Worm (Caenorhabditis elegans) whole organism, L4 larva: ENCODE measurements around the gene ppat-1.

ENCODE experiments used
- D1046.2 ChIP-seq: fragments of 200-800 bp; sonication (Bioruptor generic); IDR thresholded peaks from 2 replicates; pipeline ENCODE4 v1.3.6; 2022; ENCODE audit warnings: missing genetic modification characterization, missing compliant biosample characterization
- F37D6.2 ChIP-seq: sonication (generic microtip); optimal IDR thresholded peaks from 2 replicates; lab custom pipeline; 2016; ENCODE audit warnings: mild to moderate bottlenecking, missing genetic modification characterization, missing compliant biosample characterization
- T26A8.4 ChIP-seq: fragments of 200-800 bp; sonication (Bioruptor generic); IDR thresholded peaks from 2 replicates; pipeline ENCODE4 v1.3.6; 2022; ENCODE audit warnings: missing genetic modification characterization, missing compliant biosample characterization
- Y5F2A.4 ChIP-seq: fragments of 200-800 bp; sonication (Bioruptor generic); optimal IDR thresholded peaks from 2 replicates; lab custom pipeline; 2018; ENCODE audit warnings: mild to moderate bottlenecking, missing genetic modification characterization, missing compliant biosample characterization
- ZK546.5 ChIP-seq, 2 experiments: sonication (generic microtip); optimal IDR thresholded peaks; 2 replicates each; lab custom pipeline; 2017; ENCODE audit warnings: missing biosample characterization in 2 of 2, missing genetic modification characterization in 2 of 2
- aha-1 ChIP-seq: fragments of 150-350 bp; peaks from one replicate; lab custom pipeline; 2014; ENCODE audit warnings: missing biosample characterization, missing genetic modification characterization
- ceh-20 ChIP-seq: fragments of 200-800 bp; sonication (Bioruptor generic); IDR thresholded peaks from 2 replicates; pipeline ENCODE4 v1.3.6; 2022; ENCODE audit warnings: missing genetic modification reagents, missing genetic modification characterization, missing compliant biosample characterization
- ceh-32 ChIP-seq: sonication (generic microtip); optimal IDR thresholded peaks from 2 replicates; lab custom pipeline; 2016; ENCODE audit warnings: mild to moderate bottlenecking, missing genetic modification characterization, missing compliant biosample characterization; ENCODE audit not compliant: poor library complexity
- ceh-44 ChIP-seq: fragments of 200-800 bp; sonication (Bioruptor generic); IDR thresholded peaks from 2 replicates; pipeline ENCODE4 v1.3.6; 2022; ENCODE audit warnings: missing genetic modification reagents, missing genetic modification characterization, missing compliant biosample characterization
- ceh-62 ChIP-seq: sonication (generic microtip); optimal IDR thresholded peaks from 2 replicates; lab custom pipeline; 2017; ENCODE audit warnings: missing biosample characterization, missing genetic modification characterization
- ctbp-1 ChIP-seq: fragments of 200-800 bp; sonication (Bioruptor generic); IDR thresholded peaks from 2 replicates; pipeline ENCODE4 v1.3.6; 2022; ENCODE audit warnings: missing genetic modification reagents, missing genetic modification characterization, missing compliant biosample characterization
- daf-12 ChIP-seq: fragments of 150-350 bp; optimal IDR thresholded peaks from 2 replicates; lab custom pipeline; 2014; ENCODE audit warnings: missing biosample characterization, missing genetic modification reagents, missing genetic modification characterization
- daf-16 ChIP-seq, 3 experiments: sonication (generic microtip); optimal IDR thresholded peaks; 2 replicates each; lab custom pipeline; 2016 to 2017; ENCODE audit warnings: missing genetic modification characterization in 3 of 3, missing genetic modification reagents in 3 of 3, mild to moderate bottlenecking in 2 of 3, missing compliant biosample characterization in 2 of 3, missing biosample characterization in 1 of 3, moderate library complexity in 1 of 3
- dmd-8 ChIP-seq: fragments of 200-800 bp; sonication (Bioruptor generic); IDR thresholded peaks from 2 replicates; pipeline ENCODE4 v1.3.6; 2022; ENCODE audit warnings: missing genetic modification characterization, missing compliant biosample characterization
- dve-1 ChIP-seq: sonication (generic microtip); optimal IDR thresholded peaks from 2 replicates; lab custom pipeline; 2017; ENCODE audit warnings: antibody characterized with exemption, mild to moderate bottlenecking, missing genetic modification characterization, missing compliant biosample characterization; ENCODE audit not compliant: insufficient read depth
- fkh-10 ChIP-seq: fragments of 150-350 bp; optimal IDR thresholded peaks from 2 replicates; lab custom pipeline; 2014; ENCODE audit warnings: missing biosample characterization, missing genetic modification reagents, missing genetic modification characterization
- fos-1 ChIP-seq: fragments of 150-350 bp; optimal IDR thresholded peaks from 2 replicates; lab custom pipeline; 2014; ENCODE audit warnings: missing biosample characterization, missing genetic modification characterization
- hif-1 ChIP-seq, 2 experiments: sonication (generic microtip); optimal IDR thresholded peaks; 2 replicates each; lab custom pipeline; 2016 to 2017; ENCODE audit warnings: missing compliant biosample characterization in 2 of 2, missing genetic modification characterization in 2 of 2, missing genetic modification reagents in 2 of 2, missing genotype in 2 of 2, mild to moderate bottlenecking in 1 of 2
- hlh-11 ChIP-seq: fragments of 200-800 bp; sonication (Bioruptor generic); optimal IDR thresholded peaks from 2 replicates; lab custom pipeline; 2018; ENCODE audit warnings: mild to moderate bottlenecking, missing genetic modification characterization, missing compliant biosample characterization
- hlh-30 ChIP-seq: sonication (generic microtip); optimal IDR thresholded peaks from 2 replicates; lab custom pipeline; 2017; ENCODE audit warnings: antibody characterized with exemption, mild to moderate bottlenecking, missing genetic modification characterization, missing compliant biosample characterization; ENCODE audit not compliant: insufficient read depth
- hmg-1.1 ChIP-seq: fragments of 200-800 bp; sonication (Bioruptor generic); IDR thresholded peaks from 2 replicates; pipeline ENCODE4 v1.3.6; 2022; ENCODE audit warnings: missing genetic modification reagents, missing genetic modification characterization, missing compliant biosample characterization
- jun-1 ChIP-seq: fragments of 150-350 bp; optimal IDR thresholded peaks from 2 replicates; lab custom pipeline; 2014; ENCODE audit warnings: missing biosample characterization, missing genetic modification reagents, missing genetic modification characterization
- lim-7 ChIP-seq: fragments of 200-800 bp; sonication (Bioruptor generic); IDR thresholded peaks from 2 replicates; pipeline ENCODE4 v1.3.6; 2022; ENCODE audit warnings: missing genetic modification characterization, missing compliant biosample characterization
- lsy-2 ChIP-seq, 2 experiments: fragments of 150-350 bp in 1 of 2; sonication (generic microtip) in 1 of 2; optimal IDR thresholded peaks; 2 replicates each; lab custom pipeline; 2014 to 2017; ENCODE audit warnings: missing biosample characterization in 2 of 2, missing genetic modification characterization in 2 of 2
- madf-9 ChIP-seq: fragments of 200-800 bp; sonication (Bioruptor generic); conservative IDR thresholded peaks from 2 replicates; pipeline ENCODE4 v1.3.6; 2022; ENCODE audit warnings: missing genetic modification reagents, missing genetic modification characterization, missing compliant biosample characterization
- mep-1 ChIP-seq: fragments of 150-350 bp; sonication (generic microtip); optimal IDR thresholded peaks from 3 replicates; lab custom pipeline; 2014; ENCODE audit warnings: missing biosample characterization, missing genetic modification characterization
- mes-2 ChIP-seq: sonication (generic microtip); optimal IDR thresholded peaks from 2 replicates; lab custom pipeline; 2016; ENCODE audit warnings: missing genotype, mild to moderate bottlenecking, missing genetic modification characterization, missing compliant biosample characterization; ENCODE audit not compliant: poor library complexity, severe bottlenecking
- nhr-10 ChIP-seq: fragments of 150-350 bp; optimal IDR thresholded peaks from 2 replicates; lab custom pipeline; 2014; ENCODE audit warnings: missing biosample characterization, missing genetic modification characterization
- nhr-11 ChIP-seq: fragments of 150-350 bp; optimal IDR thresholded peaks from 2 replicates; lab custom pipeline; 2014; ENCODE audit warnings: missing biosample characterization, missing genetic modification characterization
- nhr-41 ChIP-seq: fragments of 200-800 bp; sonication (Bioruptor generic); IDR thresholded peaks from 2 replicates; pipeline ENCODE4 v1.3.6; 2022; ENCODE audit warnings: missing genetic modification reagents, missing genetic modification characterization, missing compliant biosample characterization
- nhr-6 ChIP-seq: fragments of 150-350 bp; optimal IDR thresholded peaks from 2 replicates; lab custom pipeline; 2014; ENCODE audit warnings: missing biosample characterization, missing genetic modification characterization
- nhr-77 ChIP-seq: fragments of 150-350 bp; optimal IDR thresholded peaks from 2 replicates; lab custom pipeline; 2014; ENCODE audit warnings: missing biosample characterization, missing genetic modification characterization
- php-3 ChIP-seq: fragments of 200-800 bp; sonication (Bioruptor generic); IDR thresholded peaks from 2 replicates; pipeline ENCODE4 v1.3.6; 2022; ENCODE audit warnings: missing genetic modification reagents, missing genetic modification characterization, missing compliant biosample characterization
- rbr-2 ChIP-seq: sonication (generic microtip); optimal IDR thresholded peaks from 2 replicates; lab custom pipeline; 2016; ENCODE audit warnings: missing genotype, missing genetic modification characterization, missing compliant biosample characterization
- saeg-2 ChIP-seq: fragments of 200-800 bp; sonication (Bioruptor generic); IDR thresholded peaks from 2 replicates; pipeline ENCODE4 v1.3.6; 2022; ENCODE audit warnings: missing genetic modification reagents, missing genetic modification characterization, missing compliant biosample characterization
- snpc-4 ChIP-seq: fragments of 150-350 bp; optimal IDR thresholded peaks from 2 replicates; lab custom pipeline; 2014; ENCODE audit warnings: missing biosample characterization, missing genetic modification characterization
- spr-1 ChIP-seq: sonication (generic microtip); optimal IDR thresholded peaks from 2 replicates; lab custom pipeline; 2016; ENCODE audit warnings: mild to moderate bottlenecking, missing genetic modification characterization, missing compliant biosample characterization
- tag-97 ChIP-seq: fragments of 200-800 bp; sonication (Bioruptor generic); IDR thresholded peaks from 2 replicates; pipeline ENCODE4 v1.3.6; 2022; ENCODE audit warnings: missing genetic modification characterization, missing compliant biosample characterization
- tra-1 ChIP-seq: fragments of 200-800 bp; sonication (Bioruptor generic); IDR thresholded peaks from 2 replicates; pipeline ENCODE4 v1.3.6; 2022; ENCODE audit warnings: missing genetic modification reagents, missing genetic modification characterization, missing compliant biosample characterization
- unc-130 ChIP-seq: sonication (generic microtip); optimal IDR thresholded peaks from 2 replicates; lab custom pipeline; 2016; ENCODE audit warnings: missing genetic modification reagents, missing genetic modification characterization, missing compliant biosample characterization
- unc-39 ChIP-seq: sonication (generic microtip); optimal IDR thresholded peaks from 2 replicates; lab custom pipeline; 2017; ENCODE audit warnings: missing biosample characterization, missing genetic modification characterization
- unc-62 ChIP-seq, 3 experiments: fragments of 150-350 bp in 1 of 3; sonication (generic microtip); optimal IDR thresholded peaks in 2 of 3; peaks in 1 of 3; 1 replicate in 1 of 3; 2 replicates in 2 of 3; lab custom pipeline; 2014 to 2017; ENCODE audit warnings: missing biosample characterization in 3 of 3, missing genetic modification characterization in 3 of 3, missing genetic modification reagents in 3 of 3, missing genotype in 1 of 3
- zag-1 ChIP-seq: fragments of 150-350 bp; optimal IDR thresholded peaks from 2 replicates; lab custom pipeline; 2014; ENCODE audit warnings: missing biosample characterization, missing genetic modification characterization
- zfp-2 ChIP-seq: sonication (generic microtip); optimal IDR thresholded peaks from 2 replicates; lab custom pipeline; 2016; ENCODE audit warnings: mild to moderate bottlenecking, missing genetic modification characterization, missing compliant biosample characterization
- zip-2 ChIP-seq: fragments of 150-350 bp; optimal IDR thresholded peaks from 2 replicates; lab custom pipeline; 2014; ENCODE audit warnings: missing biosample characterization, missing genetic modification characterization
- ztf-7 ChIP-seq: fragments of 150-350 bp; optimal IDR thresholded peaks from 2 replicates; lab custom pipeline; 2014; ENCODE audit warnings: missing biosample characterization, missing genetic modification characterization

The ppat-1 gene

ce11 chrIII:4723922-4724321 lies 34.8 kb downstream of the ppat-1 start:
- TF ChIP-seq zag-1 (tag; lab: Kevin White, UChicago), result no peak
- TF ChIP-seq zfp-2, result no peak
- no peak for TF ChIP-seq snpc-4 (tag; lab: Kevin White, UChicago)
- peak; percentile 42 for TF ChIP-seq mep-1 (tag; lab: Kevin White, UChicago)
- TF ChIP-seq fkh-10 (GFP tag; lab: Kevin White, UChicago), result peak; percentile 45
- peak in 1 of 2 experiments; percentile 34 for TF ChIP-seq lsy-2 (tag; optimal IDR thresholded peaks at IDR 0.05; lab: Kevin White, UChicago)
- peak in 1 of 2 experiments; percentile 70 for TF ChIP-seq unc-62 (GFP tag; optimal IDR thresholded peaks at IDR 0.05 in 1 of 2; lab: Kevin White, UChicago)
- TF ChIP-seq unc-62 (tag; optimal IDR thresholded peaks at IDR 0.05; lab: Kevin White, UChicago), result no peak
- TF ChIP-seq tra-1, result no peak
- TF ChIP-seq dmd-8, result no peak
- TF ChIP-seq ceh-20 (GFP tag; lab: Robert Waterston, UW), result peak; percentile 52; the same call in 1 of the 2 replicates
- TF ChIP-seq aha-1 (tag; lab: Kevin White, UChicago), result peak; percentile 50
- 0 out of 2 replicates have a peak, but pooled peaks have one; percentile 16 for TF ChIP-seq hmg-1.1 (GFP tag; lab: Robert Waterston, UW)
- no peak for TF ChIP-seq unc-39
- peak; percentile 21 for TF ChIP-seq rbr-2
- no peak for TF ChIP-seq nhr-6
- TF ChIP-seq nhr-11 (tag; lab: Kevin White, UChicago), result peak; percentile 4
- peak; percentile 67; the same call in 1 of the 2 replicates for TF ChIP-seq ctbp-1 (GFP tag; lab: Robert Waterston, UW)

ce11 chrIII:4731295-4731988 lies 42.4 kb downstream of the ppat-1 start, which contains the start of gene F17C8.3:
TSS of gene F17C8.3 (plus strand) at chrIII:4731938.
- TF ChIP-seq zip-2 (tag; lab: Kevin White, UChicago) (no peak), nhr-10 (no peak), php-3 (GFP tag; lab: Robert Waterston, UW) (no peak), daf-12 (no peak), madf-9 (GFP tag; lab: Robert Waterston, UW) (no peak), ceh-44 (GFP tag; lab: Robert Waterston, UW) (no peak), ceh-20 (GFP tag; lab: Robert Waterston, UW) (no peak), Y5F2A.4 (no peak), fos-1 (tag; lab: Kevin White, UChicago) (no peak), nhr-77 (tag; lab: Kevin White, UChicago) (no peak), lim-7 (GFP tag; lab: Robert Waterston, UW) (no peak), unc-62 (GFP tag; optimal IDR thresholded peaks at IDR 0.05 in 1 of 2; lab: Kevin White, UChicago) (peak in 1 of 2 experiments; percentile 93), unc-62 (tag; optimal IDR thresholded peaks at IDR 0.05; lab: Kevin White, UChicago) (no peak), mes-2 (tag; lab: Kevin White, UChicago) (no peak), ceh-32 (tag; lab: Kevin White, UChicago) (no peak), ceh-62 (no peak), hif-1 (tag; optimal IDR thresholded peaks at IDR 0.05; lab: Kevin White, UChicago) (no peak), rbr-2 (no peak), unc-130 (GFP tag; lab: Kevin White, UChicago) (no peak), hlh-30 (tag; lab: Kevin White, UChicago) (no peak), saeg-2 (GFP tag; lab: Robert Waterston, UW) (no peak), daf-16 (GFP tag; optimal IDR thresholded peaks at IDR 0.05; lab: Kevin White, UChicago) (peak in 1 of 2 experiments; percentile 87), daf-16 (tag; optimal IDR thresholded peaks at IDR 0.05; lab: Kevin White, UChicago) (no peak), nhr-11 (tag; lab: Kevin White, UChicago) (peak; percentile 45), hlh-11 (peak; percentile 69), spr-1 (tag; lab: Kevin White, UChicago) (no peak), tag-97 (GFP tag; lab: Robert Waterston, UW) (no peak), F37D6.2 (tag; lab: Kevin White, UChicago) (no peak), tra-1 (0 out of 2 replicates have a peak, but pooled peaks have one; percentile 63), jun-1 (tag; lab: Kevin White, UChicago) (no peak), lsy-2 (tag; optimal IDR thresholded peaks at IDR 0.05; lab: Kevin White, UChicago) (peak in 1 of 2 experiments; percentile 29), nhr-41 (GFP tag; lab: Robert Waterston, UW) (no peak), dve-1 (no peak), ztf-7 (no peak), ZK546.5 (tag; optimal IDR thresholded peaks at IDR 0.05; lab: Kevin White, UChicago) (no peak), T26A8.4 (no peak), D1046.2 (GFP tag; lab: Robert Waterston, UW) (no peak)
